Worm (Caenorhabditis elegans) whole organism, L4 larva: ENCODE results near the gene npr-29.

ENCODE experiments used
- D1046.2 ChIP-seq: fragments of 200-800 bp; sonication (Bioruptor generic); IDR thresholded peaks from 2 replicates; pipeline ENCODE4 v1.3.6; 2022; ENCODE audit warnings: missing genetic modification characterization, missing compliant biosample characterization
- F44E2.7 ChIP-seq: fragments of 200-800 bp; sonication (Bioruptor generic); IDR thresholded peaks from 2 replicates; pipeline ENCODE4 v2.1.2; 2022; ENCODE audit warnings: missing genetic modification characterization, missing compliant biosample characterization
- Y105C5A.15 ChIP-seq: fragments of 200-800 bp; sonication (Bioruptor generic); IDR thresholded peaks from 2 replicates; pipeline ENCODE4 v1.3.6; 2022; ENCODE audit warnings: missing genetic modification characterization, missing compliant biosample characterization
- ZK546.5 ChIP-seq, 2 experiments: sonication (generic microtip); optimal IDR thresholded peaks; 2 replicates each; lab custom pipeline; 2017; ENCODE audit warnings: missing biosample characterization in 2 of 2, missing genetic modification characterization in 2 of 2
- ceh-28 ChIP-seq: fragments of 150-350 bp; optimal IDR thresholded peaks from 2 replicates; lab custom pipeline; 2014; ENCODE audit warnings: missing biosample characterization, missing genetic modification reagents, missing genetic modification characterization
- cey-2 ChIP-seq: sonication (generic microtip); optimal IDR thresholded peaks from 3 replicates; lab custom pipeline; 2017; ENCODE audit warnings: missing genetic modification characterization, mild to moderate bottlenecking, missing compliant biosample characterization, antibody characterized with exemption, borderline replicate concordance; ENCODE audit not compliant: insufficient read depth
- daf-12 ChIP-seq: fragments of 150-350 bp; optimal IDR thresholded peaks from 2 replicates; lab custom pipeline; 2014; ENCODE audit warnings: missing biosample characterization, missing genetic modification reagents, missing genetic modification characterization
- daf-8 ChIP-seq: fragments of 200-800 bp; sonication (Bioruptor generic); IDR thresholded peaks from 2 replicates; pipeline ENCODE4 v1.3.6; 2022; ENCODE audit warnings: missing genetic modification characterization, missing compliant biosample characterization
- dpl-1 ChIP-seq: fragments of 150-350 bp; optimal IDR thresholded peaks from 2 replicates; lab custom pipeline; 2014; ENCODE audit warnings: missing biosample characterization, missing genetic modification reagents, missing genetic modification characterization
- duxl-1 ChIP-seq: sonication (generic microtip); optimal IDR thresholded peaks from 2 replicates; lab custom pipeline; 2016; ENCODE audit warnings: mild to moderate bottlenecking, missing genetic modification characterization, moderate library complexity, missing compliant biosample characterization; ENCODE audit not compliant: poor library complexity
- egl-43 ChIP-seq: fragments of 200-800 bp; sonication (Bioruptor generic); IDR thresholded peaks from 2 replicates; pipeline ENCODE4 v1.3.6; 2022; ENCODE audit warnings: missing genetic modification reagents, missing genetic modification characterization, missing compliant biosample characterization
- gei-8 ChIP-seq: fragments of 200-800 bp; sonication (Bioruptor generic); optimal IDR thresholded peaks from 2 replicates; lab custom pipeline; 2018; ENCODE audit warnings: mild to moderate bottlenecking, missing genetic modification characterization, missing compliant biosample characterization
- hlh-11 ChIP-seq: fragments of 200-800 bp; sonication (Bioruptor generic); optimal IDR thresholded peaks from 2 replicates; lab custom pipeline; 2018; ENCODE audit warnings: mild to moderate bottlenecking, missing genetic modification characterization, missing compliant biosample characterization
- hlh-30 ChIP-seq: sonication (generic microtip); optimal IDR thresholded peaks from 2 replicates; lab custom pipeline; 2017; ENCODE audit warnings: antibody characterized with exemption, mild to moderate bottlenecking, missing genetic modification characterization, missing compliant biosample characterization; ENCODE audit not compliant: insufficient read depth
- lin-1 ChIP-seq: fragments of 200-800 bp; sonication (Bioruptor generic); IDR thresholded peaks from 2 replicates; pipeline ENCODE4 v1.3.6; 2022; ENCODE audit warnings: missing genetic modification reagents, missing genetic modification characterization, missing compliant biosample characterization
- lin-39 ChIP-seq: fragments of 150-350 bp; optimal IDR thresholded peaks from 2 replicates; lab custom pipeline; 2014; ENCODE audit warnings: missing biosample characterization, missing genetic modification reagents, missing genetic modification characterization
- lir-3 ChIP-seq: sonication (generic microtip); optimal IDR thresholded peaks from 2 replicates; lab custom pipeline; 2016; ENCODE audit warnings: mild to moderate bottlenecking, missing genetic modification characterization, missing compliant biosample characterization
- mdl-1 ChIP-seq, 2 experiments: fragments of 150-350 bp in 1 of 2; sonication (generic microtip) in 1 of 2; optimal IDR thresholded peaks; 2 replicates each; lab custom pipeline; 2014 to 2017; ENCODE audit warnings: missing biosample characterization in 2 of 2, missing genetic modification characterization in 2 of 2
- mdt-29 ChIP-seq: fragments of 200-800 bp; sonication (Bioruptor generic); IDR thresholded peaks from 2 replicates; pipeline ENCODE4 v1.3.6; 2022; ENCODE audit warnings: missing genetic modification reagents, missing genetic modification characterization, missing compliant biosample characterization
- mes-2 ChIP-seq: sonication (generic microtip); optimal IDR thresholded peaks from 2 replicates; lab custom pipeline; 2016; ENCODE audit warnings: missing genotype, mild to moderate bottlenecking, missing genetic modification characterization, missing compliant biosample characterization; ENCODE audit not compliant: poor library complexity, severe bottlenecking
- pha-4 ChIP-seq, 2 experiments: fragments of 150-350 bp in 1 of 2; fragments of 200-800 bp in 1 of 2; sonication (Bioruptor generic) in 1 of 2; IDR thresholded peaks in 1 of 2; optimal IDR thresholded peaks in 1 of 2; 2 replicates each; pipeline versions ENCODE4 v1.3.6 to Lab custom; 2014 to 2022; ENCODE audit warnings: missing genetic modification characterization in 2 of 2, missing genetic modification reagents in 2 of 2, missing biosample characterization in 1 of 2, missing compliant biosample characterization in 1 of 2
- php-3 ChIP-seq: fragments of 200-800 bp; sonication (Bioruptor generic); IDR thresholded peaks from 2 replicates; pipeline ENCODE4 v1.3.6; 2022; ENCODE audit warnings: missing genetic modification reagents, missing genetic modification characterization, missing compliant biosample characterization
- rbr-2 ChIP-seq: sonication (generic microtip); optimal IDR thresholded peaks from 2 replicates; lab custom pipeline; 2016; ENCODE audit warnings: missing genotype, missing genetic modification characterization, missing compliant biosample characterization
- set-16 ChIP-seq: fragments of 200-800 bp; sonication (Bioruptor generic); IDR thresholded peaks from 2 replicates; pipeline ENCODE4 v1.3.6; 2022; ENCODE audit warnings: missing genetic modification reagents, missing genetic modification characterization, missing compliant biosample characterization
- spr-3 ChIP-seq: fragments of 200-800 bp; sonication (Bioruptor generic); optimal IDR thresholded peaks from 2 replicates; lab custom pipeline; 2018; ENCODE audit warnings: mild to moderate bottlenecking, missing genetic modification characterization, missing compliant biosample characterization
- unc-62 ChIP-seq, 3 experiments: fragments of 150-350 bp in 1 of 3; sonication (generic microtip); optimal IDR thresholded peaks in 2 of 3; peaks in 1 of 3; 1 replicate in 1 of 3; 2 replicates in 2 of 3; lab custom pipeline; 2014 to 2017; ENCODE audit warnings: missing biosample characterization in 3 of 3, missing genetic modification characterization in 3 of 3, missing genetic modification reagents in 3 of 3, missing genotype in 1 of 3
- vab-7 ChIP-seq: fragments of 200-800 bp; sonication (Bioruptor generic); IDR thresholded peaks from 2 replicates; pipeline ENCODE4 v1.3.6; 2022; ENCODE audit warnings: missing genetic modification reagents, missing genetic modification characterization, missing compliant biosample characterization

The npr-29 gene

ce11 chrIII:9206185-9206584 is 9.1 kb downstream of the npr-29 start, which contains the start of gene ZC84.1:
ZC84.1 (minus strand) TSS chrIII:9206285.
- no peak for TF ChIP-seq spr-3
- TF ChIP-seq php-3 (GFP tag; lab: Robert Waterston, UW): no peak
- no peak for TF ChIP-seq duxl-1
- TF ChIP-seq ZK546.5 (tag; optimal IDR thresholded peaks at IDR 0.05; lab: Kevin White, UChicago): no peak
- TF ChIP-seq F44E2.7: no peak
- no peak for TF ChIP-seq dpl-1 (GFP tag; lab: Kevin White, UChicago)
- no peak for TF ChIP-seq ceh-28 (tag; lab: Kevin White, UChicago)
- TF ChIP-seq set-16 (GFP tag; lab: Robert Waterston, UW): no peak
- no peak for TF ChIP-seq vab-7 (GFP tag; lab: Robert Waterston, UW)

- TF ChIP-seq hlh-30 (tag; lab: Kevin White, UChicago) (no peak), unc-62 (GFP tag; optimal IDR thresholded peaks at IDR 0.05 in 1 of 2; lab: Kevin White, UChicago) (peak in 1 of 2 experiments; percentile 92), unc-62 (tag; optimal IDR thresholded peaks at IDR 0.05; lab: Kevin White, UChicago) (no peak)
These were observed 13.3 kb downstream of the npr-29 start for ce11 chrIII:9201977-9202376.

ce11 chrIII:9199605-9200004 is 15.7 kb downstream of the npr-29 start, which contains the start of gene ZC84.6:
ZC84.6 (minus strand) TSS chrIII:9199705.
- no peak for TF ChIP-seq daf-8 (GFP tag; lab: Robert Waterston, UW)
- no peak for TF ChIP-seq lir-3 (tag; lab: Kevin White, UChicago)

- TF ChIP-seq dpl-1 (GFP tag; lab: Kevin White, UChicago) (peak; percentile 90), Y105C5A.15 (GFP tag; lab: Robert Waterston, UW) (no peak), mes-2 (peak; percentile 88)
These were observed 24.2 kb downstream of the npr-29 start, which contains the start of gene cls-3 for ce11 chrIII:9191091-9191490. cls-3 (minus strand) TSS chrIII:9191109.

- TF ChIP-seq pha-4 (GFP tag; IDR thresholded peaks at IDR 0.05; lab: Robert Waterston, UW): no peak
- no peak for TF ChIP-seq pha-4 (tag; optimal IDR thresholded peaks at IDR 0.05; lab: Kevin White, UChicago)
- TF ChIP-seq mdt-29 (GFP tag; lab: Robert Waterston, UW): no peak
These were observed 29.5 kb downstream of the npr-29 start, which contains the start of gene ZC84.7 for ce11 chrIII:9185722-9186121. ZC84.7 (plus strand) TSS chrIII:9186022.

- no peak for TF ChIP-seq lin-39 (tag; lab: Kevin White, UChicago)
- TF ChIP-seq unc-62 (GFP tag; optimal IDR thresholded peaks at IDR 0.05 in 1 of 2; lab: Kevin White, UChicago): peak in 1 of 2 experiments; percentile 38
- TF ChIP-seq unc-62 (tag; optimal IDR thresholded peaks at IDR 0.05; lab: Kevin White, UChicago): no peak
- TF ChIP-seq cey-2 (tag; lab: Kevin White, UChicago): no peak
- no peak for TF ChIP-seq daf-8 (GFP tag; lab: Robert Waterston, UW)
- no peak for TF ChIP-seq hlh-11
- TF ChIP-seq daf-12 (tag; lab: Kevin White, UChicago): no peak
- TF ChIP-seq D1046.2: no peak
These were observed 34.0 kb downstream of the npr-29 start, which contains the start of gene tax-4 for ce11 chrIII:9181246-9181645. tax-4 (plus strand) TSS chrIII:9181546.

- TF ChIP-seq gei-8 (no peak), lin-1 (no peak), egl-43 (GFP tag; lab: Robert Waterston, UW) (no peak), rbr-2 (tag; lab: Kevin White, UChicago) (no peak), mdl-1 (tag; optimal IDR thresholded peaks at IDR 0.05; lab: Kevin White, UChicago) (no peak), unc-62 (GFP tag; optimal IDR thresholded peaks at IDR 0.05 in 1 of 2; lab: Kevin White, UChicago) (peak in 1 of 2 experiments; percentile 95), unc-62 (tag; optimal IDR thresholded peaks at IDR 0.05; lab: Kevin White, UChicago) (no peak)
These were observed 37.4 kb downstream of the npr-29 start for ce11 chrIII:9177874-9178273.
